Fruit fly (Drosophila melanogaster) whole organism, embryonic: Measurements from ENCODE around the gene Rab3-GEF.

Experiments
- CG10431 ChIP-seq: fragments of 200-800 bp; sonication (Bioruptor generic); optimal IDR thresholded peaks from 3 replicates; lab custom pipeline; 2018; ENCODE audit warnings: missing biosample characterization, mild to moderate bottlenecking, missing genetic modification characterization
- CG10543 ChIP-seq: fragments of 200-800 bp; sonication (Bioruptor generic); optimal IDR thresholded peaks from 3 replicates; lab custom pipeline; 2017; ENCODE audit warnings: missing biosample characterization, mild to moderate bottlenecking, missing genetic modification characterization, moderate library complexity
- CG10654 ChIP-seq: fragments of 200-800 bp; sonication (Bioruptor generic); optimal IDR thresholded peaks from 2 replicates; lab custom pipeline; 2016; ENCODE audit warnings: missing biosample characterization, missing genetic modification characterization
- CG11696 ChIP-seq: fragments of 200-800 bp; sonication (Bioruptor generic); IDR thresholded peaks from 2 replicates; pipeline ENCODE4 v1.3.6; 2022; ENCODE audit warnings: missing biosample characterization, missing genetic modification characterization
- CG15073 ChIP-seq: fragments of 200-800 bp; sonication (Bioruptor generic); optimal IDR thresholded peaks from 2 replicates; lab custom pipeline; 2016; ENCODE audit warnings: missing biosample characterization, missing genetic modification characterization
- CG15514 ChIP-seq: fragments of 200-800 bp; sonication (Bioruptor generic); optimal IDR thresholded peaks from 3 replicates; lab custom pipeline; 2017; ENCODE audit warnings: missing biosample characterization, missing genetic modification characterization, mild to moderate bottlenecking, moderate library complexity, missing genetic modification reagents
- CG15696 ChIP-seq: fragments of 200-800 bp; sonication (Bioruptor generic); optimal IDR thresholded peaks from 2 replicates; lab custom pipeline; 2019; ENCODE audit warnings: missing biosample characterization, mild to moderate bottlenecking, missing genetic modification characterization, moderate library complexity
- CG18599 ChIP-seq: fragments of 200-800 bp; sonication (Bioruptor generic); optimal IDR thresholded peaks from 3 replicates; lab custom pipeline; 2017; ENCODE audit warnings: missing biosample characterization, missing genetic modification characterization, mild to moderate bottlenecking, moderate library complexity, missing genetic modification reagents
- CG34376 ChIP-seq: fragments of 200-800 bp; sonication (Bioruptor generic); optimal IDR thresholded peaks from 2 replicates; lab custom pipeline; 2018; ENCODE audit warnings: missing biosample characterization, mild to moderate bottlenecking, missing genetic modification characterization
- CG34422 ChIP-seq: fragments of 200-800 bp; sonication (Bioruptor generic); IDR thresholded peaks from 3 replicates; pipeline ENCODE4 v1.3.6; 2022; ENCODE audit warnings: missing biosample characterization, missing genetic modification characterization
- CG4404 ChIP-seq: fragments of 200-800 bp; sonication (Bioruptor generic); IDR thresholded peaks from 2 replicates; pipeline ENCODE4 v1.3.6; 2022; ENCODE audit warnings: missing biosample characterization, missing genetic modification characterization
- CG5180 ChIP-seq: fragments of 200-800 bp; sonication (Bioruptor generic); optimal IDR thresholded peaks from 3 replicates; lab custom pipeline; 2017; ENCODE audit warnings: missing biosample characterization, missing genetic modification characterization, mild to moderate bottlenecking, moderate library complexity, missing genetic modification reagents
- CG7271 ChIP-seq: fragments of 200-800 bp; sonication (Bioruptor generic); optimal IDR thresholded peaks from 2 replicates; lab custom pipeline; 2018; ENCODE audit warnings: missing biosample characterization, mild to moderate bottlenecking, missing genetic modification characterization, moderate library complexity
- CG7556 ChIP-seq: fragments of 200-800 bp; sonication (Bioruptor generic); optimal IDR thresholded peaks from 2 replicates; lab custom pipeline; 2017; ENCODE audit warnings: missing biosample characterization, mild to moderate bottlenecking, missing genetic modification characterization
- Dbx ChIP-seq: fragments of 200-800 bp; sonication (Bioruptor generic); IDR thresholded peaks from 3 replicates; pipeline ENCODE4 v1.3.6; 2022; ENCODE audit warnings: missing biosample characterization, missing genetic modification characterization
- Dek ChIP-seq: fragments of 200-800 bp; sonication (Bioruptor generic); optimal IDR thresholded peaks from 3 replicates; lab custom pipeline; 2019; ENCODE audit warnings: missing biosample characterization, mild to moderate bottlenecking, missing genetic modification characterization, moderate library complexity
- Drgx ChIP-seq: fragments of 200-800 bp; sonication (Bioruptor generic); IDR thresholded peaks from 2 replicates; pipeline ENCODE4 v1.3.6; 2022; ENCODE audit warnings: missing biosample characterization, missing genetic modification characterization
- Hmr ChIP-seq: fragments of 200-800 bp; sonication (Bioruptor generic); optimal IDR thresholded peaks from 3 replicates; lab custom pipeline; 2017; ENCODE audit warnings: mild to moderate bottlenecking, missing biosample characterization, missing genetic modification reagents, missing genetic modification characterization
- Hr78 ChIP-seq, 2 experiments: fragments of 200-800 bp in 1 of 2; fragments of >200 bp in 1 of 2; sonication (Bioruptor generic) in 1 of 2; optimal IDR thresholded peaks; 2 replicates each; lab custom pipeline; 2017 to 2019; ENCODE audit warnings: missing biosample characterization in 2 of 2, missing genetic modification characterization in 2 of 2, mild to moderate bottlenecking in 1 of 2, moderate library complexity in 1 of 2
- Med ChIP-seq: fragments of 200-800 bp; sonication (Bioruptor generic); peaks from one replicate; lab custom pipeline; 2016; ENCODE audit warnings: missing biosample characterization, missing genetic modification characterization, mild to moderate bottlenecking, inconsistent platforms, moderate library complexity
- Mrtf ChIP-seq: fragments of 200-800 bp; sonication (Bioruptor generic); IDR thresholded peaks from 3 replicates; pipeline ENCODE4 v1.3.6; 2022; ENCODE audit warnings: missing biosample characterization, missing genetic modification characterization
- Rfx ChIP-seq: fragments of 200-800 bp; sonication (Bioruptor generic); IDR thresholded peaks from 2 replicates; pipeline ENCODE4 v1.3.6; 2022; ENCODE audit warnings: missing biosample characterization, missing genetic modification characterization
- al ChIP-seq: fragments of 200-800 bp; sonication (Bioruptor generic); IDR thresholded peaks from 2 replicates; pipeline ENCODE4 v1.3.6; 2022; ENCODE audit warnings: missing biosample characterization, missing genetic modification characterization
- bsh ChIP-seq, 2 experiments: fragments of 200-800 bp; sonication (Bioruptor generic); optimal IDR thresholded peaks; 2 replicates each; lab custom pipeline; 2017 to 2018; ENCODE audit warnings: mild to moderate bottlenecking in 2 of 2, missing biosample characterization in 2 of 2, missing genetic modification characterization in 2 of 2, moderate library complexity in 1 of 2
- chinmo ChIP-seq: fragments of 200-800 bp; sonication (Bioruptor generic); IDR thresholded peaks from 4 replicates; pipeline ENCODE4 v1.3.6; 2022; ENCODE audit warnings: missing biosample characterization, missing genetic modification characterization; ENCODE audit not compliant: partially characterized antibody
- crol ChIP-seq: fragments of 200-800 bp; sonication (Bioruptor generic); IDR thresholded peaks from 2 replicates; pipeline ENCODE4 v1.3.6; 2022; ENCODE audit warnings: missing biosample characterization, missing genetic modification characterization
- cwo ChIP-seq: fragments of 200-800 bp; sonication (Bioruptor generic); optimal IDR thresholded peaks from 3 replicates; lab custom pipeline; 2017; ENCODE audit warnings: missing biosample characterization, missing genetic modification characterization, mild to moderate bottlenecking, moderate library complexity, missing genetic modification reagents
- exex ChIP-seq: fragments of 200-800 bp; sonication (Bioruptor generic); optimal IDR thresholded peaks from 4 replicates; lab custom pipeline; 2018; ENCODE audit warnings: missing biosample characterization, mild to moderate bottlenecking, missing genetic modification characterization, moderate library complexity
- fd96Cb ChIP-seq: fragments of 200-800 bp; sonication (Bioruptor generic); optimal IDR thresholded peaks from 2 replicates; lab custom pipeline; 2018; ENCODE audit warnings: missing biosample characterization, mild to moderate bottlenecking, missing genetic modification characterization, moderate library complexity
- grau ChIP-seq: fragments of 200-800 bp; optimal IDR thresholded peaks from 3 replicates; lab custom pipeline; 2019; ENCODE audit warnings: missing biosample characterization, mild to moderate bottlenecking, missing genetic modification characterization, moderate library complexity
- grn ChIP-seq: fragments of 200-800 bp; sonication (Bioruptor generic); optimal IDR thresholded peaks from 3 replicates; lab custom pipeline; 2017; ENCODE audit warnings: missing biosample characterization, missing genetic modification characterization
- lbe ChIP-seq: fragments of 200-800 bp; sonication (Bioruptor generic); optimal IDR thresholded peaks from 2 replicates; lab custom pipeline; 2016; ENCODE audit warnings: missing biosample characterization, mild to moderate bottlenecking, missing genetic modification characterization
- mirr ChIP-seq: fragments of 200-800 bp; sonication (Bioruptor generic); optimal IDR thresholded peaks from 3 replicates; lab custom pipeline; 2018; ENCODE audit warnings: missing biosample characterization, mild to moderate bottlenecking, missing genetic modification characterization
- nom ChIP-seq: fragments of 200-800 bp; sonication (Bioruptor generic); optimal IDR thresholded peaks from 2 replicates; lab custom pipeline; 2017; ENCODE audit warnings: missing biosample characterization, missing genetic modification characterization, mild to moderate bottlenecking, moderate library complexity, missing genetic modification reagents
- prd ChIP-seq, 3 experiments: fragments of >200 bp in 2 of 3; fragments of 200-800 bp in 1 of 3; sonication (Bioruptor generic) in 1 of 3; optimal IDR thresholded peaks in 2 of 3; IDR thresholded peaks in 1 of 3; 2 replicates in 2 of 3; 3 replicates in 1 of 3; pipeline versions ENCODE4 v1.3.6 to Lab custom; 2017 to 2022; ENCODE audit warnings: missing biosample characterization in 1 of 3, missing genetic modification characterization in 1 of 3
- ranshi ChIP-seq: fragments of 200-800 bp; sonication (Bioruptor generic); IDR thresholded peaks from 2 replicates; pipeline ENCODE4 v1.3.6; 2022; ENCODE audit warnings: missing biosample characterization, missing genetic modification characterization
- sens ChIP-seq: fragments of 200-800 bp; sonication (Bioruptor generic); peaks from one replicate; lab custom pipeline; 2016; ENCODE audit warnings: missing biosample characterization, missing genetic modification characterization
- sob ChIP-seq: fragments of 200-800 bp; sonication (Bioruptor generic); IDR thresholded peaks from 2 replicates; pipeline ENCODE4 v1.3.6; 2022; ENCODE audit warnings: missing biosample characterization, missing genetic modification characterization
- sug ChIP-seq: fragments of 200-800 bp; optimal IDR thresholded peaks from 2 replicates; lab custom pipeline; 2019; ENCODE audit warnings: missing biosample characterization, mild to moderate bottlenecking, missing genetic modification characterization, moderate library complexity
- unc-4 ChIP-seq: fragments of 200-800 bp; sonication (Bioruptor generic); IDR thresholded peaks from 2 replicates; pipeline ENCODE4 v1.3.6; 2022; ENCODE audit warnings: missing biosample characterization, missing genetic modification characterization; ENCODE audit not compliant: partially characterized antibody
- yki ChIP-seq: fragments of >200 bp; optimal IDR thresholded peaks from 3 replicates; lab custom pipeline; 2018

Gene Rab3-GEF

dm6 chrX:15070811-15071479, 18.5 kb upstream of the Rab3-GEF start:
- TF ChIP-seq exex (tag; lab: Kevin White, UChicago) (peak; percentile 63), CG34422 (GFP tag; lab: Robert Waterston, UW) (0 out of 3 replicates have a peak, but pooled peaks have one; percentile 17), CG34376 (GFP tag; lab: Kevin White, UChicago) (peak; percentile 31), CG15514 (GFP tag; lab: Kevin White, UChicago) (peak; percentile 1), mirr (GFP tag; lab: Kevin White, UChicago) (peak; percentile 43), bsh (GFP tag; optimal IDR thresholded peaks at IDR 0.05; lab: Kevin White, UChicago) (peak in 1 of 2 experiments; percentile 0), Dek (no peak), CG10431 (GFP tag; lab: Kevin White, UChicago) (no peak), CG7556 (GFP tag; lab: Kevin White, UChicago) (no peak), Rfx (GFP tag; lab: Robert Waterston, UW) (peak; percentile 28; the same call in 1 of the 2 replicates), sob (GFP tag; lab: Robert Waterston, UW) (peak; percentile 49; the same call in 1 of the 2 replicates), CG10543 (GFP tag; lab: Kevin White, UChicago) (peak; percentile 18), grn (peak; percentile 62), CG11696 (peak; percentile 34; the same call in 1 of the 2 replicates), grau (tag; lab: Kevin White, UChicago) (peak; percentile 12), CG10654 (no peak), Mrtf (GFP tag; lab: Robert Waterston, UW) (no peak), sug (peak; percentile 15), lbe (peak; percentile 29), chinmo (GFP tag; lab: Robert Waterston, UW) (peak; percentile 82; the same call in 1 of the 4 replicates), CG4404 (GFP tag; lab: Robert Waterston, UW) (no peak), Med (GFP tag; lab: Kevin White, UChicago) (peak; percentile 2), unc-4 (GFP tag; lab: Robert Waterston, UW) (no peak), crol (GFP tag; lab: Robert Waterston, UW) (peak; percentile 77), ranshi (GFP tag; lab: Robert Waterston, UW) (no peak), Hmr (GFP tag; lab: Kevin White, UChicago) (peak; percentile 3), yki (no peak), CG15073 (peak; percentile 58), sens (GFP tag; lab: Kevin White, UChicago) (peak; percentile 64), Drgx (GFP tag; lab: Robert Waterston, UW) (peak; percentile 42; the same call in 1 of the 2 replicates), Hr78 (GFP tag; optimal IDR thresholded peaks at IDR 0.05; lab: Kevin White, UChicago) (peak in 1 of 2 experiments; percentile 46), fd96Cb (tag; lab: Kevin White, UChicago) (no peak), cwo (GFP tag; lab: Kevin White, UChicago) (peak; percentile 45), CG7271 (tag; lab: Kevin White, UChicago) (no peak), CG15696 (tag; lab: Kevin White, UChicago) (no peak), nom (GFP tag; lab: Kevin White, UChicago) (peak; percentile 88), Dbx (GFP tag; lab: Robert Waterston, UW) (peak; percentile 25; the same call in 1 of the 3 replicates), al (GFP tag; lab: Robert Waterston, UW) (peak; percentile 4; the same call in 1 of the 2 replicates), prd (optimal IDR thresholded peaks at IDR 0.05; lab: Kevin White, UChicago) (no peak), prd (GFP tag; IDR thresholded peaks at IDR 0.05; lab: Robert Waterston, UW) (no peak), CG18599 (GFP tag; lab: Kevin White, UChicago) (peak; percentile 31), CG5180 (no peak)
